Worm (Caenorhabditis elegans) whole organism, L1 larva: ENCODE measurements around the gene F53F8.6.

ENCODE experiments used
- aha-1 ChIP-seq: fragments of 150-350 bp; optimal IDR thresholded peaks from 2 replicates; lab custom pipeline; 2014; ENCODE audit warnings: missing biosample characterization, missing genetic modification characterization
- egl-27 ChIP-seq, 2 experiments: fragments of 150-350 bp in 1 of 2; sonication (generic microtip); optimal IDR thresholded peaks; 3 replicates each; lab custom pipeline; 2017 to 2018; ENCODE audit warnings: missing biosample characterization in 2 of 2, missing genetic modification characterization in 2 of 2, missing genetic modification reagents in 2 of 2
- jun-1 ChIP-seq: fragments of 150-350 bp; optimal IDR thresholded peaks from 2 replicates; lab custom pipeline; 2014; ENCODE audit warnings: missing biosample characterization, missing genetic modification reagents, missing genetic modification characterization

ce11 chrV:20713620-20714019 lies 9.6 kb downstream of the F53F8.6 start, which contains the start of gene Y44A6C.1:
- TF ChIP-seq egl-27 (tag; optimal IDR thresholded peaks at IDR 0.05; lab: Kevin White, UChicago) (no peak), aha-1 (tag; lab: Kevin White, UChicago) (no peak), jun-1 (tag; lab: Kevin White, UChicago) (no peak)
